In genomic region chr3R:19644094-19644900, dm6 we compare ENCODE assay signal across 1 fruit fly cellular context.
TF ChIP-seq lines count a peak whose summit lies in the region.

Gene Vha13 (minus strand): TSS chr3R:19644386.

TF ChIP-seq in whole organism, embryonic, 481 proteins besides CTCF, POLR2A, EP300 and RAD21 (continued from another document and continues in another):
- TF ChIP-seq CG9876 (GFP tag; optimal IDR thresholded peaks at IDR 0.05; lab: Kevin White, UChicago) = peak; percentile 36
- TF ChIP-seq ara (GFP tag; IDR thresholded peaks at IDR 0.05; lab: Robert Waterston, UW) = peak; percentile 11; the same call in 1 of the 2 replicates
- TF ChIP-seq MTF-1 (GFP tag; optimal IDR thresholded peaks at IDR 0.05; lab: Kevin White, UChicago; ENCODE audit: borderline replicate concordance) = peak; percentile 39
- no peak for TF ChIP-seq CG15073 (GFP tag; optimal IDR thresholded peaks at IDR 0.05; lab: Kevin White, UChicago)
- TF ChIP-seq CG12071 (GFP tag; optimal IDR thresholded peaks at IDR 0.05; lab: Kevin White, UChicago) = peak; percentile 53
- peak; percentile 42 for TF ChIP-seq scrt (GFP tag; optimal IDR thresholded peaks at IDR 0.05; lab: Kevin White, UChicago)
- TF ChIP-seq D19B (GFP tag; optimal IDR thresholded peaks at IDR 0.05; lab: Kevin White, UChicago) = no peak
- no peak for TF ChIP-seq Nf-YB (GFP tag; optimal IDR thresholded peaks at IDR 0.05; lab: Kevin White, UChicago)
- no peak for TF ChIP-seq otp (GFP tag; IDR thresholded peaks at IDR 0.05; lab: Robert Waterston, UW)
- TF ChIP-seq CG15696 (tag; optimal IDR thresholded peaks at IDR 0.05; lab: Kevin White, UChicago) = peak; percentile 19
- peak; percentile 34; the same call in 1 of the 2 replicates for TF ChIP-seq esg (GFP tag; conservative IDR thresholded peaks at IDR 0.05; lab: Robert Waterston, UW)
- TF ChIP-seq CG8944 (GFP tag; optimal IDR thresholded peaks at IDR 0.05; lab: Kevin White, UChicago) = peak; percentile 53
- peak; percentile 75 for TF ChIP-seq Dbx (GFP tag; IDR thresholded peaks at IDR 0.05; lab: Robert Waterston, UW)
- TF ChIP-seq kni (GFP tag; optimal IDR thresholded peaks at IDR 0.05; lab: Kevin White, UChicago) = peak; percentile 31
- peak; percentile 7 for TF ChIP-seq bigmax (GFP tag; optimal IDR thresholded peaks at IDR 0.05; lab: Kevin White, UChicago)
- TF ChIP-seq CG12942 (GFP tag; optimal IDR thresholded peaks at IDR 0.05; lab: Kevin White, UChicago) = no peak
- no peak for TF ChIP-seq gsb-n (tag; optimal IDR thresholded peaks at IDR 0.05; lab: Kevin White, UChicago)
- TF ChIP-seq CG33213 (GFP tag; optimal IDR thresholded peaks at IDR 0.05; lab: Kevin White, UChicago) = peak; percentile 26
- TF ChIP-seq CG9932 (GFP tag; IDR thresholded peaks at IDR 0.05; lab: Robert Waterston, UW) = peak; percentile 91
- no peak for TF ChIP-seq pan (optimal IDR thresholded peaks at IDR 0.05; lab: Kevin White, UChicago)
- no peak for TF ChIP-seq pan (GFP tag; optimal IDR thresholded peaks at IDR 0.05 in 1 of 2, IDR thresholded peaks at IDR 0.05 in 1 of 2)
- TF ChIP-seq CG10959 (GFP tag; IDR thresholded peaks at IDR 0.05; lab: Robert Waterston, UW) = no peak
- TF ChIP-seq klu (GFP tag; IDR thresholded peaks at IDR 0.05; lab: Robert Waterston, UW) = peak; percentile 25; the same call in 1 of the 2 replicates
- TF ChIP-seq CG3407 (GFP tag; optimal IDR thresholded peaks at IDR 0.05; lab: Kevin White, UChicago) = no peak
- no peak for TF ChIP-seq hkb (optimal IDR thresholded peaks at IDR 0.05; lab: Kevin White, UChicago)
- TF ChIP-seq hkb (GFP tag; IDR thresholded peaks at IDR 0.05; lab: Robert Waterston, UW) = no peak; the same call in 1 of the 2 replicates
- peak; percentile 80 for TF ChIP-seq nom (GFP tag; optimal IDR thresholded peaks at IDR 0.05; lab: Kevin White, UChicago)
- TF ChIP-seq CG16863 (GFP tag; optimal IDR thresholded peaks at IDR 0.05; lab: Kevin White, UChicago) = peak; percentile 11
- no peak for TF ChIP-seq CG8478 (optimal IDR thresholded peaks at IDR 0.05; lab: Kevin White, UChicago)
- no peak for TF ChIP-seq CG4730 (GFP tag; IDR thresholded peaks at IDR 0.05; lab: Robert Waterston, UW)
- TF ChIP-seq pum (GFP tag; optimal IDR thresholded peaks at IDR 0.05; lab: Kevin White, UChicago) = peak; percentile 18
- TF ChIP-seq CG1233 (GFP tag; optimal IDR thresholded peaks at IDR 0.05; lab: Kevin White, UChicago) = no peak
- peak; percentile 37 for TF ChIP-seq CG17385 (GFP tag; optimal IDR thresholded peaks at IDR 0.05; lab: Kevin White, UChicago)
- peak; percentile 58 for TF ChIP-seq CG4424 (GFP tag; optimal IDR thresholded peaks at IDR 0.05; lab: Kevin White, UChicago)
- TF ChIP-seq CG16779 (GFP tag; IDR thresholded peaks at IDR 0.05; lab: Robert Waterston, UW) = no peak
- peak; percentile 39 for TF ChIP-seq CG1647 (GFP tag; optimal IDR thresholded peaks at IDR 0.05; lab: Kevin White, UChicago)
- TF ChIP-seq CG2120 (GFP tag; optimal IDR thresholded peaks at IDR 0.05; lab: Kevin White, UChicago) = peak; percentile 58
- TF ChIP-seq grau (tag; optimal IDR thresholded peaks at IDR 0.05; lab: Kevin White, UChicago) = no peak
- no peak for TF ChIP-seq CG12744 (GFP tag; optimal IDR thresholded peaks at IDR 0.05; lab: Kevin White, UChicago)
- no peak for TF ChIP-seq Hr39 (optimal IDR thresholded peaks at IDR 0.05; lab: Kevin White, UChicago)
- peak; percentile 70 for TF ChIP-seq CG6272 (GFP tag; IDR thresholded peaks at IDR 0.05; lab: Robert Waterston, UW)
- TF ChIP-seq CG34376 (GFP tag; optimal IDR thresholded peaks at IDR 0.05; lab: Kevin White, UChicago) = peak; percentile 86
- no peak for TF ChIP-seq CG33557 (GFP tag; optimal IDR thresholded peaks at IDR 0.05; lab: Kevin White, UChicago)
- TF ChIP-seq tin (GFP tag; optimal IDR thresholded peaks at IDR 0.05; lab: Kevin White, UChicago) = peak; percentile 43
- peak; percentile 98 for TF ChIP-seq CG18011 (GFP tag; optimal IDR thresholded peaks at IDR 0.05; lab: Kevin White, UChicago)
- TF ChIP-seq lov (optimal IDR thresholded peaks at IDR 0.05; lab: Kevin White, UChicago) = no peak
- peak; percentile 82 for TF ChIP-seq lov (GFP tag; IDR thresholded peaks at IDR 0.05; lab: Robert Waterston, UW)
- peak; percentile 51 for TF ChIP-seq chn (GFP tag; optimal IDR thresholded peaks at IDR 0.05; lab: Kevin White, UChicago)
- peak; percentile 78 for TF ChIP-seq amos (GFP tag; IDR thresholded peaks at IDR 0.05; lab: Robert Waterston, UW; ENCODE audit: partially characterized antibody)
- TF ChIP-seq wek (GFP tag; optimal IDR thresholded peaks at IDR 0.05; lab: Kevin White, UChicago) = peak; percentile 54
- peak in 1 of 2 experiments; percentile 30 for TF ChIP-seq bsh (GFP tag; optimal IDR thresholded peaks at IDR 0.05; lab: Kevin White, UChicago)
- peak; percentile 23 for TF ChIP-seq Dip3 (GFP tag; optimal IDR thresholded peaks at IDR 0.05; lab: Kevin White, UChicago)
- peak; percentile 60 for TF ChIP-seq Atf3 (GFP tag; optimal IDR thresholded peaks at IDR 0.05; lab: Kevin White, UChicago)
- TF ChIP-seq Ptx1 (GFP tag; IDR thresholded peaks at IDR 0.05; lab: Robert Waterston, UW) = peak; percentile 68
- TF ChIP-seq mam (GFP tag; optimal IDR thresholded peaks at IDR 0.05; lab: Kevin White, UChicago) = peak; percentile 76
- TF ChIP-seq Meics (GFP tag; optimal IDR thresholded peaks at IDR 0.05; lab: Kevin White, UChicago) = peak; percentile 21
- TF ChIP-seq BtbVII (GFP tag; optimal IDR thresholded peaks at IDR 0.05; lab: Kevin White, UChicago) = peak; percentile 45
- no peak for TF ChIP-seq Ssrp (tag; optimal IDR thresholded peaks at IDR 0.05; lab: Kevin White, UChicago)
- no peak for TF ChIP-seq CG8281 (tag; optimal IDR thresholded peaks at IDR 0.05; lab: Kevin White, UChicago)
- TF ChIP-seq sd (tag; optimal IDR thresholded peaks at IDR 0.05; lab: Kevin White, UChicago) = peak; percentile 47
- TF ChIP-seq CG10543 (GFP tag; optimal IDR thresholded peaks at IDR 0.05; lab: Kevin White, UChicago) = peak; percentile 27
- TF ChIP-seq TFAM (GFP tag; optimal IDR thresholded peaks at IDR 0.05; lab: Kevin White, UChicago) = no peak
- peak; percentile 39; the same call in 1 of the 2 replicates for TF ChIP-seq CG14667 (GFP tag; IDR thresholded peaks at IDR 0.05; lab: Robert Waterston, UW)
- peak; percentile 29 for TF ChIP-seq phol (tag; optimal IDR thresholded peaks at IDR 0.05; lab: Kevin White, UChicago)
- peak; percentile 63; the same call in 2 of the 3 replicates for TF ChIP-seq dysf (GFP tag; IDR thresholded peaks at IDR 0.05; lab: Robert Waterston, UW)
- no peak for TF ChIP-seq CG6175 (GFP tag; IDR thresholded peaks at IDR 0.05; lab: Robert Waterston, UW)
- TF ChIP-seq CG3995 (GFP tag; optimal IDR thresholded peaks at IDR 0.05; lab: Kevin White, UChicago) = peak; percentile 84
- no peak for TF ChIP-seq yki (optimal IDR thresholded peaks at IDR 0.05; lab: Kevin White, UChicago)
- no peak for TF ChIP-seq CG18764 (GFP tag; optimal IDR thresholded peaks at IDR 0.05; lab: Kevin White, UChicago)
- peak; percentile 17 for TF ChIP-seq gcm (GFP tag; optimal IDR thresholded peaks at IDR 0.05; lab: Kevin White, UChicago)
- TF ChIP-seq CG9437 (GFP tag; optimal IDR thresholded peaks at IDR 0.05; lab: Kevin White, UChicago) = peak; percentile 29
- TF ChIP-seq Dip2 (GFP tag; IDR thresholded peaks at IDR 0.05; lab: Robert Waterston, UW) = no peak
- TF ChIP-seq CG2202 (tag; optimal IDR thresholded peaks at IDR 0.05; lab: Kevin White, UChicago) = no peak
- TF ChIP-seq CG13894 (tag; optimal IDR thresholded peaks at IDR 0.05; lab: Kevin White, UChicago) = peak; percentile 40
- peak; percentile 31 for TF ChIP-seq Dad (GFP tag; optimal IDR thresholded peaks at IDR 0.05; lab: Kevin White, UChicago)
- no peak for TF ChIP-seq Dfd (GFP tag; optimal IDR thresholded peaks at IDR 0.05; lab: Kevin White, UChicago)
- no peak for TF ChIP-seq D (optimal IDR thresholded peaks at IDR 0.05; lab: Kevin White, UChicago)
- no peak for TF ChIP-seq D (GFP tag; optimal IDR thresholded peaks at IDR 0.05; lab: Kevin White, UChicago)
- no peak for TF ChIP-seq hth (optimal IDR thresholded peaks at IDR 0.05; lab: Kevin White, UChicago)
- peak; percentile 34 for TF ChIP-seq CG10147 (GFP tag; optimal IDR thresholded peaks at IDR 0.05; lab: Kevin White, UChicago)
- TF ChIP-seq CG10321 (GFP tag; IDR thresholded peaks at IDR 0.05; lab: Robert Waterston, UW) = no peak
- TF ChIP-seq CG31365 (tag; optimal IDR thresholded peaks at IDR 0.05; lab: Kevin White, UChicago) = no peak
- TF ChIP-seq CG10462 (GFP tag; optimal IDR thresholded peaks at IDR 0.05; lab: Kevin White, UChicago) = no peak
- TF ChIP-seq CG31224 (GFP tag; IDR thresholded peaks at IDR 0.05; lab: Robert Waterston, UW) = peak; percentile 34; the same call in 1 of the 2 replicates
- no peak for TF ChIP-seq CG12236 (GFP tag; optimal IDR thresholded peaks at IDR 0.05; lab: Kevin White, UChicago)
- no peak for TF ChIP-seq Hmx (GFP tag; optimal IDR thresholded peaks at IDR 0.05; lab: Kevin White, UChicago)
- TF ChIP-seq Drgx (GFP tag; IDR thresholded peaks at IDR 0.05; lab: Robert Waterston, UW) = no peak
- no peak for TF ChIP-seq hbn (GFP tag; IDR thresholded peaks at IDR 0.05; lab: Robert Waterston, UW; ENCODE audit: partially characterized antibody)
- no peak for TF ChIP-seq CG2889 (GFP tag; IDR thresholded peaks at IDR 0.05; lab: Robert Waterston, UW)
- TF ChIP-seq CG30403 (GFP tag; optimal IDR thresholded peaks at IDR 0.05; lab: Kevin White, UChicago) = peak; percentile 34
- TF ChIP-seq CG3726 (GFP tag; IDR thresholded peaks at IDR 0.05; lab: Robert Waterston, UW) = no peak
- TF ChIP-seq CG9215 (GFP tag; IDR thresholded peaks at IDR 0.05; lab: Robert Waterston, UW) = peak; percentile 59
- no peak for TF ChIP-seq Atf-2 (GFP tag; optimal IDR thresholded peaks at IDR 0.05; lab: Kevin White, UChicago)
- 0 out of 2 replicates have a peak, but pooled peaks have one; percentile 23 for TF ChIP-seq al (GFP tag; IDR thresholded peaks at IDR 0.05; lab: Robert Waterston, UW)
- TF ChIP-seq cg (GFP tag; optimal IDR thresholded peaks at IDR 0.05; lab: Kevin White, UChicago) = peak; percentile 69
- TF ChIP-seq dm (GFP tag; optimal IDR thresholded peaks at IDR 0.05; lab: Kevin White, UChicago) = peak; percentile 38
- peak; percentile 4 for TF ChIP-seq tap (tag; optimal IDR thresholded peaks at IDR 0.05; lab: Kevin White, UChicago)
- TF ChIP-seq ken (GFP tag; IDR thresholded peaks at IDR 0.05; lab: Robert Waterston, UW) = peak; percentile 48; the same call in 1 of the 3 replicates
- TF ChIP-seq ftz-f1 (GFP tag; optimal IDR thresholded peaks at IDR 0.05; lab: Kevin White, UChicago) = peak; percentile 53
- peak; percentile 22 for TF ChIP-seq Nf-YC (tag; optimal IDR thresholded peaks at IDR 0.05; lab: Kevin White, UChicago)
- TF ChIP-seq CG10366 (GFP tag; IDR thresholded peaks at IDR 0.05; lab: Robert Waterston, UW) = peak; percentile 48
- TF ChIP-seq Camta (GFP tag; optimal IDR thresholded peaks at IDR 0.05; lab: Kevin White, UChicago) = no peak
- TF ChIP-seq so (GFP tag; IDR thresholded peaks at IDR 0.05; lab: Robert Waterston, UW) = no peak
- no peak for TF ChIP-seq Abd-B (GFP tag; optimal IDR thresholded peaks at IDR 0.05; lab: Kevin White, UChicago)
- peak; percentile 36 for TF ChIP-seq CrebB (tag; optimal IDR thresholded peaks at IDR 0.05; lab: Kevin White, UChicago)
- no peak for TF ChIP-seq CG3065 (GFP tag; optimal IDR thresholded peaks at IDR 0.05; lab: Kevin White, UChicago)
- peak; percentile 68 for TF ChIP-seq sisA (GFP tag; IDR thresholded peaks at IDR 0.05; lab: Robert Waterston, UW)
- TF ChIP-seq ind (GFP tag; optimal IDR thresholded peaks at IDR 0.05; lab: Kevin White, UChicago) = peak; percentile 50
- TF ChIP-seq Stat92E (GFP tag; optimal IDR thresholded peaks at IDR 0.05; lab: Kevin White, UChicago) = no peak
- TF ChIP-seq CG17802 (tag; optimal IDR thresholded peaks at IDR 0.05; lab: Kevin White, UChicago) = no peak
- TF ChIP-seq zen (tag; optimal IDR thresholded peaks at IDR 0.05; lab: Kevin White, UChicago) = no peak
- TF ChIP-seq stwl (tag; optimal IDR thresholded peaks at IDR 0.05; lab: Kevin White, UChicago) = peak; percentile 66
- TF ChIP-seq Chrac-16 (GFP tag; optimal IDR thresholded peaks at IDR 0.05; lab: Kevin White, UChicago) = peak; percentile 27
- peak; percentile 55 for TF ChIP-seq ssp (GFP tag; IDR thresholded peaks at IDR 0.05; lab: Robert Waterston, UW)
- TF ChIP-seq Hr78 (GFP tag; optimal IDR thresholded peaks at IDR 0.05; lab: Kevin White, UChicago) = peak in 1 of 2 experiments; percentile 24
- no peak for TF ChIP-seq tup (GFP tag; optimal IDR thresholded peaks at IDR 0.05; lab: Kevin White, UChicago)
- TF ChIP-seq tll (GFP tag; optimal IDR thresholded peaks at IDR 0.05; lab: Kevin White, UChicago) = no peak
- peak; percentile 65 for TF ChIP-seq CG3847 (GFP tag; IDR thresholded peaks at IDR 0.05; lab: Robert Waterston, UW)
- TF ChIP-seq Sry-β (GFP tag; optimal IDR thresholded peaks at IDR 0.05; lab: Kevin White, UChicago) = no peak
- no peak for TF ChIP-seq Bdp1 (GFP tag; optimal IDR thresholded peaks at IDR 0.05; lab: Kevin White, UChicago)
- no peak for TF ChIP-seq caup (GFP tag; optimal IDR thresholded peaks at IDR 0.05; lab: Kevin White, UChicago; ENCODE audit: severe bottlenecking)
- TF ChIP-seq NFAT (GFP tag; IDR thresholded peaks at IDR 0.05; lab: Robert Waterston, UW) = peak; percentile 84
- peak; percentile 28 for TF ChIP-seq sug (tag; optimal IDR thresholded peaks at IDR 0.05; lab: Kevin White, UChicago)
- TF ChIP-seq toy (GFP tag; IDR thresholded peaks at IDR 0.05; lab: Robert Waterston, UW) = no peak
- TF ChIP-seq CG14710 (tag; optimal IDR thresholded peaks at IDR 0.05; lab: Kevin White, UChicago) = peak; percentile 34
- peak; percentile 41; the same call in 1 of the 2 replicates for TF ChIP-seq CG32772 (GFP tag; IDR thresholded peaks at IDR 0.05; lab: Robert Waterston, UW)
- no peak for TF ChIP-seq CG43689 (GFP tag; IDR thresholded peaks at IDR 0.05; lab: Robert Waterston, UW)
- TF ChIP-seq Doc2 (GFP tag; IDR thresholded peaks at IDR 0.05; lab: Robert Waterston, UW) = no peak
- TF ChIP-seq Six4 (GFP tag; optimal IDR thresholded peaks at IDR 0.05; lab: Kevin White, UChicago) = no peak
- peak; percentile 0 for TF ChIP-seq slou (GFP tag; optimal IDR thresholded peaks at IDR 0.05; lab: Kevin White, UChicago)
- TF ChIP-seq HmgZ (tag; optimal IDR thresholded peaks at IDR 0.05; lab: Kevin White, UChicago) = peak; percentile 53
- peak; percentile 79 for TF ChIP-seq bbx (GFP tag; IDR thresholded peaks at IDR 0.05; lab: Robert Waterston, UW; ENCODE audit: partially characterized antibody)
- no peak for TF ChIP-seq sima (GFP tag; optimal IDR thresholded peaks at IDR 0.05; lab: Kevin White, UChicago)
- TF ChIP-seq Ets65A (GFP tag; lab: Kevin White, UChicago) = peak; percentile 95
